Worm (Caenorhabditis elegans): Measurements from ENCODE around the gene K04D7.6.

Gene K04D7.6

ce11 chrIV:10241659-10242058 lies 35.6 kb upstream of the K04D7.6 start, which contains the start of gene lipl-7:
Gene lipl-7, minus strand, starts transcription at chrIV:10241823.
- TF ChIP-seq T22C8.4 (GFP tag; IDR thresholded peaks at IDR 0.05) (no peak), ref-1 (GFP tag; conservative IDR thresholded peaks at IDR 0.05) (no peak), ztf-23 (GFP tag; IDR thresholded peaks at IDR 0.05) (no peak), klf-2 (GFP tag; conservative IDR thresholded peaks at IDR 0.05) (no peak), med-1 (GFP tag; optimal IDR thresholded peaks at IDR 0.05; ENCODE audit: insufficient read depth) (no peak), tab-1 (GFP tag; IDR thresholded peaks at IDR 0.05) (no peak), cog-1 (tag; optimal IDR thresholded peaks at IDR 0.05) (no peak), flt-1 (GFP tag; IDR thresholded peaks at IDR 0.05) (no peak), ztf-29 (GFP tag; IDR thresholded peaks at IDR 0.05) (no peak)

- no peak for TF ChIP-seq ztf-29 (GFP tag; IDR thresholded peaks at IDR 0.05)
- TF ChIP-seq med-1 (GFP tag; optimal IDR thresholded peaks at IDR 0.05; ENCODE audit: insufficient read depth), result no peak
- TF ChIP-seq ref-1 (GFP tag; conservative IDR thresholded peaks at IDR 0.05), result no peak
- TF ChIP-seq tab-1 (GFP tag; IDR thresholded peaks at IDR 0.05), result no peak
- no peak for TF ChIP-seq ztf-23 (GFP tag; IDR thresholded peaks at IDR 0.05)
- no peak for TF ChIP-seq klf-2 (GFP tag; conservative IDR thresholded peaks at IDR 0.05)
- TF ChIP-seq T22C8.4 (GFP tag; IDR thresholded peaks at IDR 0.05), result no peak
- TF ChIP-seq cog-1 (tag; optimal IDR thresholded peaks at IDR 0.05), result no peak
- TF ChIP-seq flt-1 (GFP tag; IDR thresholded peaks at IDR 0.05), result no peak
These were observed 33.0 kb upstream of the K04D7.6 start, which contains the start of gene ech-8 for ce11 chrIV:10239045-10239444. Gene ech-8, minus strand, starts transcription at chrIV:10239176.

- TF ChIP-seq cog-1 (tag; optimal IDR thresholded peaks at IDR 0.05) (no peak), med-1 (GFP tag; optimal IDR thresholded peaks at IDR 0.05; ENCODE audit: insufficient read depth) (no peak), ztf-29 (GFP tag; IDR thresholded peaks at IDR 0.05) (no peak), tab-1 (GFP tag; IDR thresholded peaks at IDR 0.05) (no peak), ref-1 (GFP tag; conservative IDR thresholded peaks at IDR 0.05) (no peak), flt-1 (GFP tag; IDR thresholded peaks at IDR 0.05) (no peak), T22C8.4 (GFP tag; IDR thresholded peaks at IDR 0.05) (no peak), klf-2 (GFP tag; conservative IDR thresholded peaks at IDR 0.05) (no peak), ztf-23 (GFP tag; IDR thresholded peaks at IDR 0.05) (no peak)
These were observed 30.0 kb upstream of the K04D7.6 start for ce11 chrIV:10236106-10236505.

- no peak for TF ChIP-seq T22C8.4 (GFP tag; IDR thresholded peaks at IDR 0.05)
- TF ChIP-seq flt-1 (GFP tag; IDR thresholded peaks at IDR 0.05), result no peak
- TF ChIP-seq ztf-23 (GFP tag; IDR thresholded peaks at IDR 0.05), result no peak
- no peak for TF ChIP-seq ref-1 (GFP tag; conservative IDR thresholded peaks at IDR 0.05)
- TF ChIP-seq klf-2 (GFP tag; conservative IDR thresholded peaks at IDR 0.05), result no peak
- no peak for TF ChIP-seq tab-1 (GFP tag; IDR thresholded peaks at IDR 0.05)
- no peak for TF ChIP-seq med-1 (GFP tag; optimal IDR thresholded peaks at IDR 0.05; ENCODE audit: insufficient read depth)
- TF ChIP-seq ztf-29 (GFP tag; IDR thresholded peaks at IDR 0.05), result no peak
- no peak for TF ChIP-seq cog-1 (tag; optimal IDR thresholded peaks at IDR 0.05)
These were observed 29.3 kb upstream of the K04D7.6 start, which contains the start of gene ech-9 for ce11 chrIV:10235279-10235829. Gene ech-9, minus strand, starts transcription at chrIV:10235329.

- TF ChIP-seq ztf-23 (GFP tag; IDR thresholded peaks at IDR 0.05) (no peak), tab-1 (GFP tag; IDR thresholded peaks at IDR 0.05) (no peak), T22C8.4 (GFP tag; IDR thresholded peaks at IDR 0.05) (no peak), flt-1 (GFP tag; IDR thresholded peaks at IDR 0.05) (no peak), ztf-29 (GFP tag; IDR thresholded peaks at IDR 0.05) (no peak), cog-1 (tag; optimal IDR thresholded peaks at IDR 0.05) (no peak), ref-1 (GFP tag; conservative IDR thresholded peaks at IDR 0.05) (no peak), med-1 (GFP tag; optimal IDR thresholded peaks at IDR 0.05; ENCODE audit: insufficient read depth) (no peak), klf-2 (GFP tag; conservative IDR thresholded peaks at IDR 0.05) (no peak)
These were observed 26.4 kb upstream of the K04D7.6 start, which contains the start of gene F01G10.4 for ce11 chrIV:10232456-10232855. Gene F01G10.4, minus strand, starts transcription at chrIV:10232556.

- TF ChIP-seq flt-1 (GFP tag; IDR thresholded peaks at IDR 0.05) (no peak), med-1 (GFP tag; optimal IDR thresholded peaks at IDR 0.05; ENCODE audit: insufficient read depth) (no peak)
These were observed 24.9 kb upstream of the K04D7.6 start, which contains the start of gene F01G10.5 for ce11 chrIV:10230971-10231370. Gene F01G10.5, minus strand, starts transcription at chrIV:10231071.

ce11 chrIV:10227534-10227933 lies 21.5 kb upstream of the K04D7.6 start, which contains the start of gene F01G10.6:
Gene F01G10.6, minus strand, starts transcription at chrIV:10227634.
- TF ChIP-seq ztf-23 (GFP tag; IDR thresholded peaks at IDR 0.05) (no peak), T22C8.4 (GFP tag; IDR thresholded peaks at IDR 0.05) (no peak), ztf-29 (GFP tag; IDR thresholded peaks at IDR 0.05) (no peak), klf-2 (GFP tag; conservative IDR thresholded peaks at IDR 0.05) (no peak), flt-1 (GFP tag; IDR thresholded peaks at IDR 0.05) (no peak), cog-1 (tag; optimal IDR thresholded peaks at IDR 0.05) (no peak), med-1 (GFP tag; optimal IDR thresholded peaks at IDR 0.05; ENCODE audit: insufficient read depth) (no peak), ref-1 (GFP tag; conservative IDR thresholded peaks at IDR 0.05) (no peak), tab-1 (GFP tag; IDR thresholded peaks at IDR 0.05) (no peak)

- TF ChIP-seq ref-1 (GFP tag; conservative IDR thresholded peaks at IDR 0.05), result no peak
- TF ChIP-seq flt-1 (GFP tag; IDR thresholded peaks at IDR 0.05), result no peak
- no peak for TF ChIP-seq ztf-23 (GFP tag; IDR thresholded peaks at IDR 0.05)
- TF ChIP-seq klf-2 (GFP tag; conservative IDR thresholded peaks at IDR 0.05), result no peak
- no peak for TF ChIP-seq ztf-29 (GFP tag; IDR thresholded peaks at IDR 0.05)
- no peak for TF ChIP-seq T22C8.4 (GFP tag; IDR thresholded peaks at IDR 0.05)
- TF ChIP-seq cog-1 (tag; optimal IDR thresholded peaks at IDR 0.05), result no peak
- TF ChIP-seq tab-1 (GFP tag; IDR thresholded peaks at IDR 0.05), result no peak
- no peak for TF ChIP-seq med-1 (GFP tag; optimal IDR thresholded peaks at IDR 0.05; ENCODE audit: insufficient read depth)
These were observed 17.6 kb upstream of the K04D7.6 start, which contains the start of gene nas-12 for ce11 chrIV:10223723-10224122. Gene nas-12, plus strand, starts transcription at chrIV:10224023.

ce11 chrIV:10222122-10222589 lies 16.1 kb upstream of the K04D7.6 start, which contains the start of gene C24F3.2:
Gene C24F3.2, plus strand, starts transcription at chrIV:10222539.
- no peak for TF ChIP-seq ztf-23 (GFP tag; IDR thresholded peaks at IDR 0.05)
- no peak for TF ChIP-seq flt-1 (GFP tag; IDR thresholded peaks at IDR 0.05)
- no peak for TF ChIP-seq T22C8.4 (GFP tag; IDR thresholded peaks at IDR 0.05)
- TF ChIP-seq ztf-29 (GFP tag; IDR thresholded peaks at IDR 0.05), result 0 out of 2 replicates have a peak, but pooled peaks have one; percentile 44
- TF ChIP-seq ref-1 (GFP tag; conservative IDR thresholded peaks at IDR 0.05), result no peak
- TF ChIP-seq med-1 (GFP tag; optimal IDR thresholded peaks at IDR 0.05; ENCODE audit: insufficient read depth), result no peak
- TF ChIP-seq cog-1 (tag; optimal IDR thresholded peaks at IDR 0.05), result peak; percentile 58
- no peak for TF ChIP-seq klf-2 (GFP tag; conservative IDR thresholded peaks at IDR 0.05)
- no peak for TF ChIP-seq tab-1 (GFP tag; IDR thresholded peaks at IDR 0.05)

All from whole organism, midembryonic.